Worm (Caenorhabditis elegans) whole organism, L2 larva: ENCODE measurements around the gene F49C12.5.

ENCODE experiments used
- Y55F3AM.14 ChIP-seq: fragments of 200-800 bp; sonication (Bioruptor generic); optimal IDR thresholded peaks from 2 replicates; lab custom pipeline; 2018; ENCODE audit warnings: mild to moderate bottlenecking, missing genetic modification characterization, missing compliant biosample characterization
- ceh-16 ChIP-seq: fragments of 150-350 bp; optimal IDR thresholded peaks from 2 replicates; lab custom pipeline; 2014; ENCODE audit warnings: missing biosample characterization, missing genetic modification characterization
- ceh-82 ChIP-seq: fragments of 150-350 bp; optimal IDR thresholded peaks from 2 replicates; lab custom pipeline; 2014; ENCODE audit warnings: missing biosample characterization, missing genetic modification characterization
- lin-39 ChIP-seq: fragments of 150-350 bp; optimal IDR thresholded peaks from 2 replicates; lab custom pipeline; 2014; ENCODE audit warnings: missing biosample characterization, missing genetic modification reagents, missing genetic modification characterization
- mab-5 ChIP-seq: fragments of 150-350 bp; optimal IDR thresholded peaks from 2 replicates; lab custom pipeline; 2014; ENCODE audit warnings: missing biosample characterization, missing genetic modification characterization
- nhr-11 ChIP-seq: fragments of 150-350 bp; optimal IDR thresholded peaks from 2 replicates; lab custom pipeline; 2014; ENCODE audit warnings: missing biosample characterization, missing genetic modification characterization
- nhr-21 ChIP-seq: fragments of 150-350 bp; optimal IDR thresholded peaks from 2 replicates; lab custom pipeline; 2014; ENCODE audit warnings: missing biosample characterization, missing genetic modification characterization
- skn-1 ChIP-seq: sonication (generic microtip); optimal IDR thresholded peaks from 2 replicates; lab custom pipeline; 2017; ENCODE audit warnings: missing biosample characterization, missing genetic modification characterization
- sma-9 ChIP-seq, 2 experiments: fragments of 150-350 bp in 1 of 2; sonication (generic microtip) in 1 of 2; optimal IDR thresholded peaks; 2 replicates each; lab custom pipeline; 2014 to 2016; ENCODE audit warnings: missing genetic modification characterization in 2 of 2, mild to moderate bottlenecking in 1 of 2, missing biosample characterization in 1 of 2, missing compliant biosample characterization in 1 of 2, missing genetic modification reagents in 1 of 2, moderate library complexity in 1 of 2
- unc-39 ChIP-seq: fragments of 150-350 bp; optimal IDR thresholded peaks from 2 replicates; lab custom pipeline; 2014; ENCODE audit warnings: missing biosample characterization, missing genetic modification characterization
- unc-62 ChIP-seq: fragments of 150-350 bp; optimal IDR thresholded peaks from 2 replicates; lab custom pipeline; 2014; ENCODE audit warnings: missing biosample characterization, missing genetic modification reagents, missing genetic modification characterization
- zag-1 ChIP-seq: fragments of 150-350 bp; optimal IDR thresholded peaks from 2 replicates; lab custom pipeline; 2014; ENCODE audit warnings: missing biosample characterization, missing genetic modification characterization

DNA sequence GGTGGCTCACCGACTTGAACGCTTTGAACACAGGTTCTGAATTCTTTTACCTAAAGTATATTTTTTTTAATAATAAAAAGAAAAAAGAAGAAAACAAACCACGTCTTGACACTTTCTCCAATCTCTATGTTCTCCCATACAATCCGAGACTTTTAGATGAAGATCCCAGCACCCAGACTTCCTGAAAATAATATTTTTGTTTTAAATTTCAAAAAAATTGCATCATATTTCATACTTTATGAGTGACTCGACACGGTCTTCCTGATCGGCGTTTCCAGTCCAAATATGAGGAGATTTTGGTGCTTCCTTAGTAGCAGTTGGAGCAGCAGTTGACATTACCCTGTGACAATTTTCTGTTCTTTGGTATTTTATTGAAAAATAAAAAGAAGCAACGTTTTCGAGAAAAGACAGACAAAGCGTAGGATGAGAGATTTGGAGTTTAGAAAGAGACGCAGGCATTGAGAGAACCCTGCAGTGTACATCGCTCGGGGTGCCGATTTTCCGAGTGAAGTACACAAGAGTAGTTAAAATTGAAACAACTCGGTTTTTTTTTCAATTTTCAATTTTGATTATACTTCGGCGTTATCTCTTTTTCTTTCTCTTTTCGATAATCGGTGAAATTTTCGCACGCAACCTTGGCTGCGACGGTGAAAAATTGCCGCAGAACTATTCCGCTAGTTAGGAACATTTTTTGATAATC lies 31.0 kb downstream of the F49C12.5 start, which contains the start of the genes coa-4 and T20D3.14:
- TF ChIP-seq skn-1 (no peak), nhr-11 (no peak), ceh-16 (tag; lab: Kevin White, UChicago) (no peak), unc-62 (no peak), nhr-21 (tag; lab: Kevin White, UChicago) (no peak), Y55F3AM.14 (no peak), unc-39 (tag; lab: Kevin White, UChicago) (no peak), mab-5 (no peak), lin-39 (tag; lab: Kevin White, UChicago) (no peak), sma-9 (GFP tag; optimal IDR thresholded peaks at IDR 0.05; lab: Kevin White, UChicago) (no peak), sma-9 (tag; optimal IDR thresholded peaks at IDR 0.05; lab: Kevin White, UChicago) (no peak), zag-1 (tag; lab: Kevin White, UChicago) (no peak), ceh-82 (tag; lab: Kevin White, UChicago) (no peak)
